Worm (Caenorhabditis elegans): ENCODE measurements around the gene Y48A5A.1.
A peak's percentile ranks its signal among the peaks of the same experiment; 100 is the strongest.

The Y48A5A.1 gene

DNA sequence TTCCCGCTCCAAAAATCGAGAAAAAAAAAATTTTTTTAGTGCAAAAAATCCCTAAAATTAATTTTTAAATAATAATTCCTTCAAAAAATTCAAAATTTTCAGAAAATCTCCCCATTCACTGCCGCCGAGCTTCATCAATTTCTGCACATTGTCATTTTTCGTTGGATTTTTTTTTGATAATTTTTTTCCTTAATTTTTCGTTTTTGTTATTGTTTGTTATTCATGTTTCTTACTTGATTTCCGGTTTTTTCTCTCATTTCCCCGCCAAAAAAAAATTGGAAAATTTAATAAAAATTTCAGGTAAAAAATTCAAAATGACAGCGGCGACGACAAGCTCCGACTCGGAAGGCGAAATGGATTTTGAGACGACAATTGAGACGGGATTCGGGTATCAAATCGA lies 8.9 kb upstream of the Y48A5A.1 start, which contains the start of gene F52C12.6:
F52C12.6 (plus strand) TSS at position 301 of the 400 bp plus-strand sequence.
- no peak for TF ChIP-seq elt-1 (tag; optimal IDR thresholded peaks at IDR 0.05)
- TF ChIP-seq pqm-1 (tag; optimal IDR thresholded peaks at IDR 0.05): no peak
- no peak for TF ChIP-seq ztf-11 (tag; optimal IDR thresholded peaks at IDR 0.05)
- no peak for TF ChIP-seq hmg-11 (tag; optimal IDR thresholded peaks at IDR 0.05)
- no peak for TF ChIP-seq aly-2 (tag; optimal IDR thresholded peaks at IDR 0.05)
- no peak for TF ChIP-seq daf-12 (tag; optimal IDR thresholded peaks at IDR 0.05)
- no peak for TF ChIP-seq nhr-67 (tag; optimal IDR thresholded peaks at IDR 0.05)
- no peak for TF ChIP-seq nhr-77 (tag; optimal IDR thresholded peaks at IDR 0.05)
- no peak for TF ChIP-seq snpc-4 (tag; optimal IDR thresholded peaks at IDR 0.05)
- TF ChIP-seq nhr-12 (tag; optimal IDR thresholded peaks at IDR 0.05): no peak
- no peak for TF ChIP-seq lsy-12 (tag; optimal IDR thresholded peaks at IDR 0.05)
- no peak for TF ChIP-seq ZK546.5 (tag; optimal IDR thresholded peaks at IDR 0.05)
- TF ChIP-seq fkh-10 (GFP tag; optimal IDR thresholded peaks at IDR 0.05): no peak
- TF ChIP-seq nfya-1 (tag; optimal IDR thresholded peaks at IDR 0.05; ENCODE audit: insufficient read depth): no peak
- TF ChIP-seq ama-1 (optimal IDR thresholded peaks at IDR 0.05): no peak

ce11 chrIV:1959554-1959953 lies 5.7 kb upstream of the Y48A5A.1 start, which contains the start of gene tdpo-1:
Gene tdpo-1 (plus strand): TSS chrIV:1959854.
- TF ChIP-seq aly-2 (tag; optimal IDR thresholded peaks at IDR 0.05) (no peak), lsy-12 (tag; optimal IDR thresholded peaks at IDR 0.05) (no peak), skn-1 (tag; optimal IDR thresholded peaks at IDR 0.05) (no peak), nhr-76 (tag; optimal IDR thresholded peaks at IDR 0.05) (no peak), pha-4 (tag; optimal IDR thresholded peaks at IDR 0.05) (no peak), nhr-43 (tag; optimal IDR thresholded peaks at IDR 0.05; ENCODE audit: poor library complexity, severe bottlenecking) (no peak)

DNA sequence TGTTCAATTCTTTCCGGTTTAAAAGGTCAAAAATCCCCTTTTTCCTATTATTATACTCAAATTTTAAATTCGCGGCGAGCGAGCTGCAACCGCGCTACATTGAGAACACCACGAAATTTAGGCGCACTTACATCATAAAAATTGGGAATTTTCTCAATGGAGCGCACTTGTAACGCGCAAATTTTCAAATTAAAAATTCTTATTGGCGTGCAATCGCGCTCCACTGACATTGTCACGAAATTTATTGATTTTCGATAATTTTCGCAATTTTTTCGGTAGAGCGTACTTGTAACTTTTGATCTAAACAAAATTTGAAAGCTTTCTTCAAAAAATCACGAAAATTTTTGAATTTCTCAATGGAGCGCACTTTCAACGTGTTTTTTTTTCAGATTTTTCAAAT lies 2.0 kb upstream of the Y48A5A.1 start, which contains the start of gene ulp-3:
ulp-3 (plus strand) TSS at position 388 of the 400 bp plus-strand sequence.
- TF ChIP-seq hmg-11 (tag; optimal IDR thresholded peaks at IDR 0.05): no peak
- no peak for TF ChIP-seq egl-27 (tag; optimal IDR thresholded peaks at IDR 0.05)
- no peak for TF ChIP-seq nhr-23 (tag; optimal IDR thresholded peaks at IDR 0.05)
- TF ChIP-seq ZK546.5 (tag; optimal IDR thresholded peaks at IDR 0.05): no peak

ce11 chrIV:1964057-1964456 lies 1.2 kb upstream of the Y48A5A.1 start:
- TF ChIP-seq hmg-11 (tag; optimal IDR thresholded peaks at IDR 0.05): no peak
- no peak for TF ChIP-seq unc-39 (tag; optimal IDR thresholded peaks at IDR 0.05)
- no peak for TF ChIP-seq nhr-23 (tag; optimal IDR thresholded peaks at IDR 0.05)
- no peak for TF ChIP-seq fkh-2 (tag; optimal IDR thresholded peaks at IDR 0.05)
- TF ChIP-seq tbx-2 (tag; optimal IDR thresholded peaks at IDR 0.05): no peak
- TF ChIP-seq nhr-76 (tag; optimal IDR thresholded peaks at IDR 0.05): no peak
- no peak for TF ChIP-seq ceh-16 (tag; optimal IDR thresholded peaks at IDR 0.05)
- no peak for TF ChIP-seq ztf-11 (tag; optimal IDR thresholded peaks at IDR 0.05)
- TF ChIP-seq snpc-4 (tag; optimal IDR thresholded peaks at IDR 0.05): no peak
- no peak for TF ChIP-seq lin-39 (tag; optimal IDR thresholded peaks at IDR 0.05)
- TF ChIP-seq nhr-43 (tag; optimal IDR thresholded peaks at IDR 0.05; ENCODE audit: poor library complexity, severe bottlenecking): no peak
- no peak for TF ChIP-seq ama-1 (optimal IDR thresholded peaks at IDR 0.05)
- TF ChIP-seq lsy-12 (tag; optimal IDR thresholded peaks at IDR 0.05): no peak

ce11 chrIV:1969353-1969752 lies 4.1 kb downstream of the Y48A5A.1 start, which contains the start of gene Y48A5A.3:
Gene Y48A5A.3 (plus strand): TSS chrIV:1969737.
- TF ChIP-seq pqm-1 (tag; optimal IDR thresholded peaks at IDR 0.05) (no peak), lsy-12 (tag; optimal IDR thresholded peaks at IDR 0.05) (no peak), ztf-4 (tag; optimal IDR thresholded peaks at IDR 0.05) (no peak), nhr-25 (tag; optimal IDR thresholded peaks at IDR 0.05) (no peak), ceh-28 (tag; optimal IDR thresholded peaks at IDR 0.05) (peak; percentile 90)

DNA sequence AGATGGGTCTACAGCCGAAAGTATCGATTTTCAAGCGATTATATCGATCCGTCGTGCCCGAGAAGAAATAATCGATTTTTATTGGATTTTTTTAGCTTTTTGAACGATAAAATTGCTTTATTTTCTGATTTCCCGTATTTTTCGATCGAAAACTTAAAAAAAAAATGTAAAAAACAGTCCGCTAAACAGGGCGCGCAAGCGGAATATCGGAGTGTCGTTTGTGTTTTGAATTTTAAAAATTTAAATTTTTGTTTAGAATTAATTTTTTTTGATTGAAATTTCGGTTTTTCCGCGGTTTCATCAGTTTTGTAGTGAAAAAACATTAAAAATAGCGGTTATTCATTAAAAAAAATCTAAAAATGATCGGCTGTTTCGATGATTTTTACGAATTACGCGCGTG lies 4.9 kb downstream of the Y48A5A.1 start:
- no peak for TF ChIP-seq ztf-11 (tag; optimal IDR thresholded peaks at IDR 0.05)
- TF ChIP-seq daf-12 (tag; optimal IDR thresholded peaks at IDR 0.05): no peak
- TF ChIP-seq elt-1 (tag; optimal IDR thresholded peaks at IDR 0.05): no peak
- no peak for TF ChIP-seq nhr-43 (tag; optimal IDR thresholded peaks at IDR 0.05; ENCODE audit: poor library complexity, severe bottlenecking)
- no peak for TF ChIP-seq R02D3.7 (tag; optimal IDR thresholded peaks at IDR 0.05)
- no peak for TF ChIP-seq lsy-12 (tag; optimal IDR thresholded peaks at IDR 0.05)
- TF ChIP-seq mml-1 (tag; optimal IDR thresholded peaks at IDR 0.05): no peak
- no peak for TF ChIP-seq tbx-2 (tag; optimal IDR thresholded peaks at IDR 0.05)
- TF ChIP-seq unc-62 (GFP tag; optimal IDR thresholded peaks at IDR 0.05): no peak
- no peak for TF ChIP-seq pqm-1 (tag; optimal IDR thresholded peaks at IDR 0.05)
- no peak for TF ChIP-seq lin-39 (tag; optimal IDR thresholded peaks at IDR 0.05)
- TF ChIP-seq egl-5 (tag; optimal IDR thresholded peaks at IDR 0.05): no peak
- no peak for TF ChIP-seq nhr-23 (tag; optimal IDR thresholded peaks at IDR 0.05)
- TF ChIP-seq nfya-1 (tag; optimal IDR thresholded peaks at IDR 0.05; ENCODE audit: insufficient read depth): no peak

Measured in whole organism, L3 larva.